Fruit fly (Drosophila melanogaster) whole organism, adult: ENCODE measurements around the gene Nazo.

Source experiments
- CG5204 ChIP-seq: fragments of 200-800 bp; sonication (Bioruptor generic); optimal IDR thresholded peaks from 2 replicates; lab custom pipeline; 2016; ENCODE audit warnings: missing biosample characterization, missing genetic modification characterization
- CG7045 ChIP-seq: fragments of 200-800 bp; sonication (Bioruptor generic); optimal IDR thresholded peaks from 2 replicates; lab custom pipeline; 2017; ENCODE audit warnings: missing biosample characterization, mild to moderate bottlenecking, missing genetic modification characterization
- Clk ChIP-seq: fragments of 200-800 bp; sonication (Bioruptor generic); optimal IDR thresholded peaks from 2 replicates; lab custom pipeline; 2017; ENCODE audit warnings: missing biosample characterization, missing genetic modification characterization
- Hr96 ChIP-seq: fragments of 200-800 bp; sonication (Bioruptor generic); optimal IDR thresholded peaks from 2 replicates; lab custom pipeline; 2016; ENCODE audit warnings: missing biosample characterization, missing genetic modification characterization
- pad ChIP-seq: fragments of 200-800 bp; sonication (Bioruptor generic); optimal IDR thresholded peaks from 3 replicates; lab custom pipeline; 2017; ENCODE audit warnings: missing biosample characterization, missing genetic modification characterization, mild to moderate bottlenecking, moderate library complexity, missing genetic modification reagents

DNA sequence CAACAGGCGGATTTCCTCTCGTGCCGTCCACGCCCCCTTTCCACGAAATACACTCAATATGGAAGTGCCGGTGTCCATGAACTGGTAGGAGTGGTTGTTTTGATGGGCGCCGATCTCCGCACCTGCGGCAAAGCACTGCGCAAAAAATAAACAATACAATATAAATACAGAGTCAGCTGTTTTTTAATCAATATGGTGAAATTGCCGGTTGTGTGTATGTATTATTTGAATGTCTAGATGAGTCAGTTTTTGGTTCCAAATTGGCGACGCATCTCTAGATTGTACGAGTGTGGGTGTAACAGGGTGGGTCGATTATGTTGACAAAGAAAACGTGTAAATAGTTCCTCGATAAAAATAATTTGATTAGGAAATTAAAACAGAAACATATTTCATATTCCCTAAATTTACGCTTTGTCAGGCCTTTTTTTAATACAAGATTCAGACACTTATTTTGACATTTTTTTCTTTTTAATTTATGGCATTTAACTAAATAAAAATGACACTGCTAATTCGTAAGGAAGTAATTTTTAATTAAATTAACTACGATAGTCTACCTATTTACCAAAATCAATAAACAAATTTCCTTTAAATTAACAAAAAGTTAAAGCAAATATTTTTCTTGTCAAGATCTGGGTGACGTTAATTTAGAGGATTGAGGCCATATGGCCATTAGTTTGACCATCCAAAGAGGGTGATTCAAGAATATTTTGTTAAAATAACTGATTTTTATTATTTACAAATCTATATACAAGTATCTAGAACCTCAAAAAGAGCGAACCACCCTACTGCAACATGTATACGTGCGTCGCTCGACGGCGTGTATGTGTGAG is 48.0 kb upstream of the Nazo start:
- peak; percentile 92 for TF ChIP-seq CG7045 (GFP tag; lab: Kevin White, UChicago)
- peak; percentile 75 for TF ChIP-seq pad
- TF ChIP-seq Clk (GFP tag; lab: Kevin White, UChicago), result peak; percentile 80
- TF ChIP-seq Hr96, result peak; percentile 89
- peak; percentile 93 for TF ChIP-seq CG5204 (GFP tag; lab: Kevin White, UChicago)
